Fruit fly (Drosophila melanogaster) whole organism, embryonic: ENCODE results near the gene SkpE.
A peak's percentile ranks its signal among the peaks of the same experiment; 100 is the strongest.

Experiments
- CG10267 ChIP-seq: fragments of 200-800 bp; sonication (Bioruptor generic); optimal IDR thresholded peaks from 2 replicates; lab custom pipeline; 2018; ENCODE audit warnings: missing biosample characterization, mild to moderate bottlenecking, missing genetic modification characterization, moderate library complexity
- CG10431 ChIP-seq: fragments of 200-800 bp; sonication (Bioruptor generic); optimal IDR thresholded peaks from 3 replicates; lab custom pipeline; 2018; ENCODE audit warnings: missing biosample characterization, mild to moderate bottlenecking, missing genetic modification characterization
- CG11456 ChIP-seq: fragments of 200-800 bp; sonication (Bioruptor generic); IDR thresholded peaks from 3 replicates; pipeline ENCODE4 v1.3.6; 2022; ENCODE audit warnings: missing biosample characterization, missing genetic modification characterization
- CG11504 ChIP-seq: fragments of 200-800 bp; sonication (Bioruptor generic); optimal IDR thresholded peaks from 3 replicates; lab custom pipeline; 2019; ENCODE audit warnings: missing biosample characterization, mild to moderate bottlenecking, missing genetic modification characterization, moderate library complexity
- CG12391 ChIP-seq: fragments of 200-800 bp; sonication (Bioruptor generic); optimal IDR thresholded peaks from 3 replicates; lab custom pipeline; 2018; ENCODE audit warnings: missing biosample characterization, mild to moderate bottlenecking, missing genetic modification characterization, moderate library complexity
- CG13296 ChIP-seq: fragments of 200-800 bp; sonication (Bioruptor generic); optimal IDR thresholded peaks from 3 replicates; lab custom pipeline; 2018; ENCODE audit warnings: missing biosample characterization, mild to moderate bottlenecking, missing genetic modification characterization
- CG14014 ChIP-seq: fragments of 200-800 bp; sonication (Bioruptor generic); IDR thresholded peaks from 2 replicates; pipeline ENCODE4 v1.3.6; 2022; ENCODE audit warnings: missing biosample characterization, missing genetic modification characterization
- CG14050 ChIP-seq: fragments of 200-800 bp; sonication (Bioruptor generic); IDR thresholded peaks from 3 replicates; pipeline ENCODE4 v1.3.6; 2022; ENCODE audit warnings: missing biosample characterization, missing genetic modification characterization
- CG14441 ChIP-seq: fragments of 200-800 bp; sonication (Bioruptor generic); IDR thresholded peaks from 2 replicates; pipeline ENCODE4 v1.3.6; 2022; ENCODE audit warnings: missing biosample characterization, missing genetic modification characterization
- CG15073 ChIP-seq: fragments of 200-800 bp; sonication (Bioruptor generic); optimal IDR thresholded peaks from 2 replicates; lab custom pipeline; 2016; ENCODE audit warnings: missing biosample characterization, missing genetic modification characterization
- CG15514 ChIP-seq: fragments of 200-800 bp; sonication (Bioruptor generic); optimal IDR thresholded peaks from 3 replicates; lab custom pipeline; 2017; ENCODE audit warnings: missing biosample characterization, missing genetic modification characterization, mild to moderate bottlenecking, moderate library complexity, missing genetic modification reagents
- CG1603 ChIP-seq: fragments of 200-800 bp; sonication (Bioruptor generic); optimal IDR thresholded peaks from 2 replicates; lab custom pipeline; 2019; ENCODE audit warnings: missing biosample characterization, mild to moderate bottlenecking, missing genetic modification characterization, moderate library complexity
- CG17328 ChIP-seq: fragments of 200-800 bp; sonication (Bioruptor generic); IDR thresholded peaks from 2 replicates; pipeline ENCODE4 v1.3.6; 2022; ENCODE audit warnings: missing biosample characterization, missing genetic modification characterization
- CG17829 ChIP-seq: fragments of 200-800 bp; optimal IDR thresholded peaks from 2 replicates; lab custom pipeline; 2019; ENCODE audit warnings: missing biosample characterization, mild to moderate bottlenecking, missing genetic modification characterization, moderate library complexity
- CG1832 ChIP-seq: fragments of 200-800 bp; sonication (Bioruptor generic); optimal IDR thresholded peaks from 2 replicates; lab custom pipeline; 2017; ENCODE audit warnings: missing biosample characterization, mild to moderate bottlenecking, missing genetic modification characterization, inconsistent platforms
- CG30020 ChIP-seq: fragments of 200-800 bp; optimal IDR thresholded peaks from 2 replicates; lab custom pipeline; 2019; ENCODE audit warnings: missing biosample characterization, mild to moderate bottlenecking, missing genetic modification characterization, moderate library complexity
- CG34224 ChIP-seq: fragments of 200-800 bp; sonication (Bioruptor generic); IDR thresholded peaks from 3 replicates; pipeline ENCODE4 v1.3.6; 2022; ENCODE audit warnings: missing biosample characterization, missing genetic modification characterization; ENCODE audit not compliant: partially characterized antibody
- CG34376 ChIP-seq: fragments of 200-800 bp; sonication (Bioruptor generic); optimal IDR thresholded peaks from 2 replicates; lab custom pipeline; 2018; ENCODE audit warnings: missing biosample characterization, mild to moderate bottlenecking, missing genetic modification characterization
- CG4707 ChIP-seq: fragments of 200-800 bp; sonication (Bioruptor generic); optimal IDR thresholded peaks from 2 replicates; lab custom pipeline; 2018; ENCODE audit warnings: missing biosample characterization, mild to moderate bottlenecking, missing genetic modification characterization, moderate library complexity
- CG9727 ChIP-seq: fragments of 200-800 bp; sonication (Bioruptor generic); optimal IDR thresholded peaks from 3 replicates; lab custom pipeline; 2017; ENCODE audit warnings: missing biosample characterization, mild to moderate bottlenecking, missing genetic modification characterization
- Dref ChIP-seq: fragments of 200-800 bp; sonication (Bioruptor generic); IDR thresholded peaks from 2 replicates; pipeline ENCODE4 v1.3.6; 2022; ENCODE audit warnings: missing biosample characterization, missing genetic modification characterization
- HmgZ ChIP-seq: fragments of 200-800 bp; sonication (Bioruptor generic); optimal IDR thresholded peaks from 2 replicates; lab custom pipeline; 2018; ENCODE audit warnings: missing biosample characterization, mild to moderate bottlenecking, missing genetic modification characterization
- Lhr ChIP-seq: fragments of 200-800 bp; sonication (Bioruptor generic); optimal IDR thresholded peaks from 3 replicates; lab custom pipeline; 2017; ENCODE audit warnings: mild to moderate bottlenecking, missing biosample characterization, missing genetic modification reagents, missing genetic modification characterization
- Myb ChIP-seq: fragments of 200-800 bp; sonication (Bioruptor generic); optimal IDR thresholded peaks from 2 replicates; lab custom pipeline; 2016; ENCODE audit warnings: missing biosample characterization, missing genetic modification characterization
- abd-A ChIP-seq: fragments of 200-800 bp; sonication (Bioruptor generic); optimal IDR thresholded peaks from 3 replicates; lab custom pipeline; 2019; ENCODE audit warnings: missing biosample characterization, mild to moderate bottlenecking, missing genetic modification characterization, moderate library complexity
- ara ChIP-seq: fragments of 200-800 bp; sonication (Bioruptor generic); IDR thresholded peaks from 2 replicates; pipeline ENCODE4 v1.3.6; 2022; ENCODE audit warnings: missing biosample characterization, missing genetic modification characterization
- bbx ChIP-seq: fragments of 200-800 bp; sonication (Bioruptor generic); IDR thresholded peaks from 2 replicates; pipeline ENCODE4 v1.3.6; 2022; ENCODE audit warnings: missing biosample characterization, missing genetic modification characterization; ENCODE audit not compliant: partially characterized antibody
- bsh ChIP-seq, 2 experiments: fragments of 200-800 bp; sonication (Bioruptor generic); optimal IDR thresholded peaks; 2 replicates each; lab custom pipeline; 2017 to 2018; ENCODE audit warnings: mild to moderate bottlenecking in 2 of 2, missing biosample characterization in 2 of 2, missing genetic modification characterization in 2 of 2, moderate library complexity in 1 of 2
- cwo ChIP-seq: fragments of 200-800 bp; sonication (Bioruptor generic); optimal IDR thresholded peaks from 3 replicates; lab custom pipeline; 2017; ENCODE audit warnings: missing biosample characterization, missing genetic modification characterization, mild to moderate bottlenecking, moderate library complexity, missing genetic modification reagents
- dpn ChIP-seq, 2 experiments: fragments of 200-800 bp; sonication (Bioruptor generic); optimal IDR thresholded peaks; 3 replicates each; lab custom pipeline; 2016; ENCODE audit warnings: missing biosample characterization in 2 of 2, missing genetic modification characterization in 2 of 2
- en ChIP-seq: fragments of 200-800 bp; sonication (Bioruptor generic); optimal IDR thresholded peaks from 2 replicates; lab custom pipeline; 2016; ENCODE audit warnings: missing biosample characterization, missing genetic modification characterization
- gce ChIP-seq: fragments of 200-800 bp; sonication (Bioruptor generic); IDR thresholded peaks from 3 replicates; pipeline ENCODE4 v1.3.6; 2022; ENCODE audit warnings: missing biosample characterization, missing genetic modification characterization
- gsb-n ChIP-seq: fragments of 200-800 bp; sonication (Bioruptor generic); optimal IDR thresholded peaks from 3 replicates; lab custom pipeline; 2018; ENCODE audit warnings: missing biosample characterization, mild to moderate bottlenecking, missing genetic modification characterization
- her ChIP-seq: fragments of 200-800 bp; sonication (Bioruptor generic); optimal IDR thresholded peaks from 2 replicates; lab custom pipeline; 2016; ENCODE audit warnings: missing biosample characterization, missing genetic modification characterization
- hkb ChIP-seq, 2 experiments: fragments of 200-800 bp in 1 of 2; fragments of >200 bp in 1 of 2; sonication (Bioruptor generic) in 1 of 2; IDR thresholded peaks in 1 of 2; optimal IDR thresholded peaks in 1 of 2; 2 replicates each; pipeline versions ENCODE4 v1.3.6 to Lab custom; 2017 to 2022; ENCODE audit warnings: missing biosample characterization in 1 of 2, missing genetic modification characterization in 1 of 2
- jigr1 ChIP-seq: fragments of 200-800 bp; sonication (Bioruptor generic); IDR thresholded peaks from 3 replicates; pipeline ENCODE4 v1.3.6; 2022; ENCODE audit warnings: missing biosample characterization, missing genetic modification characterization
- luna ChIP-seq: fragments of 200-800 bp; sonication (Bioruptor generic); optimal IDR thresholded peaks from 2 replicates; lab custom pipeline; 2016; ENCODE audit warnings: missing biosample characterization, missing genetic modification characterization
- mam ChIP-seq: fragments of 200-800 bp; sonication (Bioruptor generic); optimal IDR thresholded peaks from 3 replicates; lab custom pipeline; 2016; ENCODE audit warnings: missing biosample characterization, missing genetic modification characterization
- nmo ChIP-seq: fragments of 200-800 bp; sonication (Bioruptor generic); optimal IDR thresholded peaks from 2 replicates; lab custom pipeline; 2018; ENCODE audit warnings: missing biosample characterization, mild to moderate bottlenecking, missing genetic modification characterization, moderate library complexity
- oc ChIP-seq: fragments of 200-800 bp; sonication (Bioruptor generic); optimal IDR thresholded peaks from 2 replicates; lab custom pipeline; 2018; ENCODE audit warnings: missing biosample characterization, mild to moderate bottlenecking, missing genetic modification characterization, moderate library complexity
- onecut ChIP-seq: fragments of 200-800 bp; sonication (Bioruptor generic); IDR thresholded peaks from 2 replicates; pipeline ENCODE4 v1.3.6; 2022; ENCODE audit warnings: missing biosample characterization, missing genetic modification characterization
- org-1 ChIP-seq: fragments of 200-800 bp; sonication (Bioruptor generic); optimal IDR thresholded peaks from 2 replicates; lab custom pipeline; 2017; ENCODE audit warnings: missing biosample characterization, missing genetic modification characterization
- pb ChIP-seq: fragments of 200-800 bp; sonication (Bioruptor generic); optimal IDR thresholded peaks from 3 replicates; lab custom pipeline; 2016; ENCODE audit warnings: missing biosample characterization, missing genetic modification characterization
- pzg ChIP-seq: fragments of 200-800 bp; sonication (Bioruptor generic); optimal IDR thresholded peaks from 3 replicates; lab custom pipeline; 2018; ENCODE audit warnings: missing biosample characterization, mild to moderate bottlenecking, missing genetic modification characterization, moderate library complexity
- sens-2 ChIP-seq: fragments of 200-800 bp; sonication (Bioruptor generic); IDR thresholded peaks from 2 replicates; pipeline ENCODE4 v1.3.6; 2022; ENCODE audit warnings: missing biosample characterization, missing genetic modification characterization
- stwl ChIP-seq: fragments of 200-800 bp; sonication (Bioruptor generic); optimal IDR thresholded peaks from 3 replicates; lab custom pipeline; 2018; ENCODE audit warnings: missing biosample characterization, mild to moderate bottlenecking, missing genetic modification characterization, moderate library complexity
- tgo ChIP-seq: fragments of 200-800 bp; sonication (Bioruptor generic); IDR thresholded peaks from 3 replicates; pipeline ENCODE4 v1.3.6; 2022; ENCODE audit warnings: missing biosample characterization, missing genetic modification characterization
- toy ChIP-seq: fragments of 200-800 bp; sonication (Bioruptor generic); IDR thresholded peaks from 2 replicates; pipeline ENCODE4 v1.3.6; 2022; ENCODE audit warnings: missing biosample characterization, missing genetic modification characterization
- wek ChIP-seq: fragments of 200-800 bp; sonication (Bioruptor generic); optimal IDR thresholded peaks from 3 replicates; lab custom pipeline; 2018; ENCODE audit warnings: missing biosample characterization, mild to moderate bottlenecking, missing genetic modification characterization, moderate library complexity

The SkpE gene

dm6 chrX:19851989-19852307 lies 28.1 kb upstream of the SkpE start, which contains the start of the genes pico and Nup205 (continued):
- TF ChIP-seq Lhr (GFP tag; lab: Kevin White, UChicago) (peak; percentile 96), stwl (tag; lab: Kevin White, UChicago) (peak; percentile 69), CG17328 (0 out of 2 replicates have a peak, but pooled peaks have one; percentile 21), gsb-n (tag; lab: Kevin White, UChicago) (no peak), her (GFP tag; lab: Kevin White, UChicago) (peak; percentile 74), abd-A (tag; lab: Kevin White, UChicago) (no peak), hkb (optimal IDR thresholded peaks at IDR 0.05; lab: Kevin White, UChicago) (no peak), hkb (GFP tag; IDR thresholded peaks at IDR 0.05; lab: Robert Waterston, UW) (peak; percentile 38; the same call in 1 of the 2 replicates), CG12391 (tag; lab: Kevin White, UChicago) (peak; percentile 41), CG1603 (tag; lab: Kevin White, UChicago) (no peak), nmo (GFP tag; lab: Kevin White, UChicago) (peak; percentile 58), CG15514 (GFP tag; lab: Kevin White, UChicago) (peak; percentile 94), CG13296 (GFP tag; lab: Kevin White, UChicago) (no peak), bbx (GFP tag; lab: Robert Waterston, UW) (peak; percentile 85), CG34224 (GFP tag; lab: Robert Waterston, UW) (peak; percentile 68), ara (GFP tag; lab: Robert Waterston, UW) (0 out of 2 replicates have a peak, but pooled peaks have one; percentile 37), pb (GFP tag; lab: Kevin White, UChicago) (no peak), cwo (GFP tag; lab: Kevin White, UChicago) (peak; percentile 16), bsh (GFP tag; optimal IDR thresholded peaks at IDR 0.05; lab: Kevin White, UChicago) (peak in 1 of 2 experiments; percentile 14), wek (peak; percentile 20), jigr1 (GFP tag; lab: Robert Waterston, UW) (no peak), mam (GFP tag; lab: Kevin White, UChicago) (peak; percentile 47), tgo (GFP tag; lab: Robert Waterston, UW) (no peak), pzg (GFP tag; lab: Kevin White, UChicago) (peak; percentile 99), CG1832 (GFP tag; lab: Kevin White, UChicago) (no peak), Myb (GFP tag; lab: Kevin White, UChicago) (peak; percentile 75), luna (no peak), CG15073 (GFP tag; lab: Kevin White, UChicago) (no peak), CG14441 (GFP tag; lab: Robert Waterston, UW) (no peak), CG30020 (tag; lab: Kevin White, UChicago) (no peak), CG9727 (GFP tag; lab: Kevin White, UChicago) (peak; percentile 18), CG14050 (GFP tag; lab: Robert Waterston, UW) (no peak), CG14014 (0 out of 2 replicates have a peak, but pooled peaks have one; percentile 10), CG4707 (GFP tag; lab: Kevin White, UChicago) (no peak), oc (tag; lab: Kevin White, UChicago) (no peak), HmgZ (tag; lab: Kevin White, UChicago) (peak; percentile 89), CG10267 (tag; lab: Kevin White, UChicago) (peak; percentile 70), gce (GFP tag; lab: Robert Waterston, UW) (0 out of 3 replicates have a peak, but pooled peaks have one; percentile 29), dpn (GFP tag; optimal IDR thresholded peaks at IDR 0.05; lab: Kevin White, UChicago) (peak in 1 of 2 experiments; percentile 48), Dref (peak; percentile 98), CG11504 (no peak), CG34376 (GFP tag; lab: Kevin White, UChicago) (peak; percentile 24), CG10431 (GFP tag; lab: Kevin White, UChicago) (no peak), en (GFP tag; lab: Kevin White, UChicago) (no peak), sens-2 (no peak), CG17829 (peak; percentile 56), onecut (GFP tag; lab: Robert Waterston, UW) (peak; percentile 78), org-1 (no peak), CG11456 (GFP tag; lab: Robert Waterston, UW) (0 out of 3 replicates have a peak, but pooled peaks have one; percentile 45), toy (GFP tag; lab: Robert Waterston, UW) (no peak)
